Fruit fly (Drosophila melanogaster) whole organism: Measurements from ENCODE around the gene Sf3b3.

ENCODE experiments used
- Dll ChIP-seq: fragments of >200 bp; optimal IDR thresholded peaks from 2 replicates; lab custom pipeline; 2017
- EcR ChIP-seq, 2 experiments: fragments of >200 bp; optimal IDR thresholded peaks; 2 replicates each; lab custom pipeline; 2017; ENCODE audit warnings: missing biosample characterization in 2 of 2, missing genetic modification characterization in 2 of 2, missing genetic modification reagents in 2 of 2
- pan ChIP-seq: fragments of >200 bp; optimal IDR thresholded peaks from 2 replicates; lab custom pipeline; 2017
- psq ChIP-seq: fragments of >200 bp; optimal IDR thresholded peaks from 2 replicates; lab custom pipeline; 2017
- usp ChIP-seq: fragments of >200 bp; optimal IDR thresholded peaks from 2 replicates; lab custom pipeline; 2017; ENCODE audit warnings: missing biosample characterization, missing genetic modification characterization, mixed read lengths

dm6 chr3L:807456-807855 is 25.7 kb downstream of the Sf3b3 start:
- TF ChIP-seq pan, result no peak
- TF ChIP-seq Dll (lab: Kevin White, UChicago), result no peak
- no peak for TF ChIP-seq usp (GFP tag; lab: Kevin White, UChicago)
- no peak for TF ChIP-seq psq (lab: Kevin White, UChicago)
- no peak for TF ChIP-seq EcR (GFP tag; optimal IDR thresholded peaks at IDR 0.05; lab: Kevin White, UChicago)
